Fruit fly (Drosophila melanogaster): Measurements from ENCODE around the gene cas.

- TF ChIP-seq CG17806 (tag; optimal IDR thresholded peaks at IDR 0.05) (no peak), Snoo (tag; optimal IDR thresholded peaks at IDR 0.05) (peak; percentile 15), rn (GFP tag; IDR thresholded peaks at IDR 0.05) (no peak), fd96Ca (GFP tag; IDR thresholded peaks at IDR 0.05) (peak; percentile 46; the same call in 2 of the 3 replicates), CG13204 (GFP tag; optimal IDR thresholded peaks at IDR 0.05) (no peak), Ets98B (GFP tag; IDR thresholded peaks at IDR 0.05) (no peak), CG32121 (GFP tag; IDR thresholded peaks at IDR 0.05) (peak; percentile 68), EcR (GFP tag; optimal IDR thresholded peaks at IDR 0.05) (no peak), CG15710 (tag; optimal IDR thresholded peaks at IDR 0.05) (no peak)
Measured at dm6 chr3R:5672658-5673217, 43.9 kb downstream of the cas start.

All from whole organism, pupa.